Fruit fly (Drosophila melanogaster): Measurements from ENCODE around the gene eIF2alpha.

eIF2alpha gene

DNA sequence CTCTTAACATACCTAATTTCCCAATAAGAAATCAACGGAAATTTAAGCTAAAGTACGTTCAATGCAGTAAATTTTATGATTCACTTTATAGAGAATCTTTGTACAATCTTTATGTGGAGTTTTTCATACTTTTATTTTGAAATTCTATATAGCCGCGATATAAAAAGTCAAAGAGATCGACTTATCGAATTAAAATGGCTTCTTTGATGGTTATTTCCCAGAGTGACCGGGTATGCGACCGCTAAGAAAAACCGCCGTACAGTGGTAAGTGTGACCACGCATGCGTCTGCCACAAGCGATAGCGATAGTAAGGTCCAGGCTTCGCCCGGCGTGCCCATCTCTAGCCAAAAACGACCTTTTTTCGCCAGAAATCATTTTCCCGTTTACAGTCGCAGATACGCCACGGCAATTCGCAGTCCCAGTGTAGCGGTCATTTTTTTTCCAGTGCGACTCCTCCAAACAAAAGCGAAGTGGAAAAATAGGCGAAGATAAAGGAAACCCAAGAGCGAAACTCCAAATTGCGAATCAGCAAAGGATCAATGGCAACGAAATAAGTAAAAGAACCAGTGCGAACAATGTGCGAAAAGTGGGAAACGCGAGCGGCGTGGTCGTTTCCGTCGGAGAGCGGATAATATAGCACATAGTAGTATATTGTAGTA is 24.2 kb downstream of the eIF2alpha start, which contains the start of gene hang (continued):
- TF ChIP-seq Smox (GFP tag; optimal IDR thresholded peaks at IDR 0.05) (peak; percentile 5), CG4318 (GFP tag; optimal IDR thresholded peaks at IDR 0.05) (no peak), Lpt (GFP tag; optimal IDR thresholded peaks at IDR 0.05) (no peak), acj6 (GFP tag; optimal IDR thresholded peaks at IDR 0.05) (peak; percentile 6), CG6163 (GFP tag; IDR thresholded peaks at IDR 0.05) (peak; percentile 12; the same call in 1 of the 3 replicates), CG8632 (GFP tag; optimal IDR thresholded peaks at IDR 0.05) (no peak), Hr38 (GFP tag; optimal IDR thresholded peaks at IDR 0.05) (no peak), CG15336 (GFP tag; IDR thresholded peaks at IDR 0.05) (0 out of 2 replicates have a peak, but pooled peaks have one; percentile 18), Ets96B (tag; optimal IDR thresholded peaks at IDR 0.05) (peak; percentile 12)

dm6 chrX:16421899-16422412 is 24.8 kb downstream of the eIF2alpha start, which contains the start of gene AnxB11:
Gene AnxB11, minus strand, starts transcription at chrX:16422265.
- TF ChIP-seq CG16779 (tag; optimal IDR thresholded peaks at IDR 0.05) = no peak
- TF ChIP-seq Blimp-1 (GFP tag; optimal IDR thresholded peaks at IDR 0.05) = no peak
- no peak for TF ChIP-seq Ets96B (tag; optimal IDR thresholded peaks at IDR 0.05)
- TF ChIP-seq fkh (GFP tag; optimal IDR thresholded peaks at IDR 0.05) = no peak
- TF ChIP-seq Sox102F (GFP tag; optimal IDR thresholded peaks at IDR 0.05) = no peak
- TF ChIP-seq CG11762 (GFP tag; optimal IDR thresholded peaks at IDR 0.05; ENCODE audit: insufficient read depth) = no peak
- peak; percentile 64 for TF ChIP-seq Eip78C (GFP tag)
- no peak for TF ChIP-seq CG6854 (GFP tag; optimal IDR thresholded peaks at IDR 0.05)
- no peak for TF ChIP-seq CG8632 (GFP tag; optimal IDR thresholded peaks at IDR 0.05)
- TF ChIP-seq CG9139 (GFP tag; optimal IDR thresholded peaks at IDR 0.05) = no peak
- TF ChIP-seq dsx (GFP tag; optimal IDR thresholded peaks at IDR 0.05; ENCODE audit: poor library complexity, severe bottlenecking) = peak; percentile 23
- TF ChIP-seq achi (GFP tag; optimal IDR thresholded peaks at IDR 0.05) = peak; percentile 9
- no peak for TF ChIP-seq Eip75B (GFP tag; optimal IDR thresholded peaks at IDR 0.05)
- peak in 1 of 2 experiments; percentile 9 for TF ChIP-seq ss (GFP tag; optimal IDR thresholded peaks at IDR 0.05)

- TF ChIP-seq svp (GFP tag) (peak; percentile 30), achi (GFP tag; optimal IDR thresholded peaks at IDR 0.05) (no peak), Sox14 (GFP tag; optimal IDR thresholded peaks at IDR 0.05) (peak; percentile 18), Smox (GFP tag; optimal IDR thresholded peaks at IDR 0.05) (no peak), Eip78C (GFP tag) (peak; percentile 12), CG3919 (GFP tag; optimal IDR thresholded peaks at IDR 0.05) (no peak), CG8319 (GFP tag; optimal IDR thresholded peaks at IDR 0.05) (no peak)
Measured at dm6 chrX:16420878-16421277, 25.9 kb downstream of the eIF2alpha start.

- TF ChIP-seq CG31627 (GFP tag; optimal IDR thresholded peaks at IDR 0.05) = no peak
- no peak for TF ChIP-seq vri (GFP tag; optimal IDR thresholded peaks at IDR 0.05)
- peak; percentile 52 for TF ChIP-seq fkh (GFP tag; optimal IDR thresholded peaks at IDR 0.05)
Measured at dm6 chrX:16420048-16420447, 26.7 kb downstream of the eIF2alpha start.

DNA sequence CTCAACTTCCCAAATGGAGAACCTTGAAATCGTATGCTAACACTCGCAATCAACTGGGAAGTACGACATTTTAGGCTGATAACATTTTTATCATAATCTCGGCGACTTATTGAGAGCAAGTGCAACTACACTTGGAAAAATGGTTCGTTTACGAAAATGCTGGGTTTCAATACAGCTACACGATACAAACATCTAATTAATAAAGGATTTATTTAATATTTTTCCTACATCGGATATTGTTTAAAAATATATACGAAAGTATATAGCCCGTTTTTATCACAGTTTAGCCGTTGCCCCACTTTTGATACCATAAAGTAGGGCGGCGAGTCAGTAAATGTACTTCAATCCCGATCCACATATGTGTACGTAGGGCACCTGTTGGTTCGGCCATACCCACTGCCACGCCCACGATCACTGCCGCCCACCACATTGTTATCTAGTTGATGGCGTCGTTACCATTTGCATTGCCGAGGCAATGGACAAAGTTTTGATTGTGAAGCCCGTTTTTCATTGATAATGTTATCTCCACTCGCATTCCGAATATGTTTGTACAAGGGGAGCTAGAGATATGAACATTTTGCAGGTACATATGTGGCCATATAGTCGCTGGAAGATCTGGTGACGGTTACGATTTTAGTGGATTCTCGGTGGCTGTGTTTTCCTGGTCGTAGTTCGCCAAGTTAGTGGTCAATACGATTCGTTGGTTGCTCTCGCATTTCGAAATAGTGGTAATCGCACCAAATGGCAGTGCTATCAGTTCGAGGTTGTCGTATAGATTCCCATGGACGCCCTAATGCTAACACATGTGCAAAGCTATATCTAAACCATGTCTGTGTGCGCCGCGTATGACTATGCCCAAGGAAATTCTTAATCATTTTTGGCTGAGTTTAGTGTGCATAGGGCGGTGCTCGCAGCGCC is 32.1 kb downstream of the eIF2alpha start, which contains the start of gene Traf-like:
Gene Traf-like, plus strand, starts transcription at position 596 of the 918 bp plus-strand sequence.
- peak; percentile 51 for TF ChIP-seq Eip78C (GFP tag)
- TF ChIP-seq CG31627 (GFP tag; optimal IDR thresholded peaks at IDR 0.05) = no peak
- peak; percentile 81 for TF ChIP-seq svp (GFP tag)
- TF ChIP-seq topi (GFP tag; optimal IDR thresholded peaks at IDR 0.05) = peak; percentile 5
- no peak for TF ChIP-seq CG6808 (GFP tag; optimal IDR thresholded peaks at IDR 0.05)
- TF ChIP-seq CG10631 (GFP tag; optimal IDR thresholded peaks at IDR 0.05) = no peak
- no peak for TF ChIP-seq CG15336 (GFP tag; IDR thresholded peaks at IDR 0.05)
- TF ChIP-seq fkh (GFP tag; optimal IDR thresholded peaks at IDR 0.05) = peak; percentile 38
- TF ChIP-seq ss (GFP tag; optimal IDR thresholded peaks at IDR 0.05) = no peak
- TF ChIP-seq CG6854 (GFP tag; optimal IDR thresholded peaks at IDR 0.05) = no peak
- no peak for TF ChIP-seq CG32006 (GFP tag; optimal IDR thresholded peaks at IDR 0.05)
- TF ChIP-seq esn (GFP tag; optimal IDR thresholded peaks at IDR 0.05) = peak; percentile 5
- TF ChIP-seq CG3032 (tag; optimal IDR thresholded peaks at IDR 0.05) = no peak
- TF ChIP-seq eg (GFP tag; IDR thresholded peaks at IDR 0.05) = no peak
- TF ChIP-seq CG6163 (GFP tag; IDR thresholded peaks at IDR 0.05) = no peak
- no peak for TF ChIP-seq Hr39 (GFP tag; optimal IDR thresholded peaks at IDR 0.05)
- TF ChIP-seq lz (GFP tag; optimal IDR thresholded peaks at IDR 0.05) = peak; percentile 13
- peak; percentile 50 for TF ChIP-seq Eip75B (GFP tag; optimal IDR thresholded peaks at IDR 0.05)
- no peak for TF ChIP-seq Hr4 (GFP tag; optimal IDR thresholded peaks at IDR 0.05)
- no peak for TF ChIP-seq CG7368 (GFP tag; optimal IDR thresholded peaks at IDR 0.05)

Data from whole organism, prepupa.